Worm (Caenorhabditis elegans): Measurements from ENCODE around the gene T13C5.2.

T13C5.2 gene

ce11 chrX:6207687-6208088 lies 22.9 kb downstream of the T13C5.2 start, which contains the start of gene T13C5.6 (continued):
- peak; percentile 92 for TF ChIP-seq nhr-6 (tag; optimal IDR thresholded peaks at IDR 0.05)
- TF ChIP-seq F49E8.2 (tag; optimal IDR thresholded peaks at IDR 0.05; ENCODE audit: borderline replicate concordance) = peak; percentile 60
- no peak for TF ChIP-seq aly-2 (tag; optimal IDR thresholded peaks at IDR 0.05)
- TF ChIP-seq saeg-2 (GFP tag; IDR thresholded peaks at IDR 0.05) = peak; percentile 91
- TF ChIP-seq nhr-11 (tag; optimal IDR thresholded peaks at IDR 0.05) = peak; percentile 88
- peak; percentile 73 for TF ChIP-seq daf-19 (GFP tag; conservative IDR thresholded peaks at IDR 0.05)
- peak; percentile 55; the same call in 1 of the 2 replicates for TF ChIP-seq mxl-2 (GFP tag; conservative IDR thresholded peaks at IDR 0.05)
- peak; percentile 92 for TF ChIP-seq fkh-10 (GFP tag; optimal IDR thresholded peaks at IDR 0.05)
- no peak for TF ChIP-seq egl-27 (tag; optimal IDR thresholded peaks at IDR 0.05)
- TF ChIP-seq hif-1 (tag; optimal IDR thresholded peaks at IDR 0.05) = peak; percentile 59 to 93
- peak; percentile 46 to 85 for TF ChIP-seq lsy-2 (tag; optimal IDR thresholded peaks at IDR 0.05)
- TF ChIP-seq vab-7 (GFP tag; IDR thresholded peaks at IDR 0.05) = peak; percentile 75
- peak; percentile 88 for TF ChIP-seq hlh-11 (tag; optimal IDR thresholded peaks at IDR 0.05)
- peak; percentile 92 for TF ChIP-seq dve-1 (tag; optimal IDR thresholded peaks at IDR 0.05; ENCODE audit: insufficient read depth)
- TF ChIP-seq T26A8.4 (GFP tag; IDR thresholded peaks at IDR 0.05) = peak; percentile 94
- TF ChIP-seq lim-7 (GFP tag; IDR thresholded peaks at IDR 0.05) = peak; percentile 83
- TF ChIP-seq F10B5.3 (tag; optimal IDR thresholded peaks at IDR 0.05) = peak; percentile 68
- TF ChIP-seq zfp-2 (tag; optimal IDR thresholded peaks at IDR 0.05) = peak; percentile 43
- TF ChIP-seq cey-2 (tag; optimal IDR thresholded peaks at IDR 0.05; ENCODE audit: borderline replicate concordance, insufficient read depth) = no peak
- TF ChIP-seq ceh-44 (GFP tag; IDR thresholded peaks at IDR 0.05) = peak; percentile 79; the same call in 1 of the 2 replicates
- peak in 1 of 2 experiments; percentile 74 for TF ChIP-seq mdl-1 (tag; optimal IDR thresholded peaks at IDR 0.05)
- TF ChIP-seq lin-1 (GFP tag; IDR thresholded peaks at IDR 0.05) = peak; percentile 95
- no peak for TF ChIP-seq attf-4 (tag; optimal IDR thresholded peaks at IDR 0.05)
- peak; percentile 87 for TF ChIP-seq ztf-7 (tag; optimal IDR thresholded peaks at IDR 0.05)
- peak; percentile 92 for TF ChIP-seq nhr-102 (tag; optimal IDR thresholded peaks at IDR 0.05)
- peak; percentile 98 for TF ChIP-seq egl-43 (GFP tag; IDR thresholded peaks at IDR 0.05)
- peak in 1 of 2 experiments; percentile 12 for TF ChIP-seq unc-62 (GFP tag; optimal IDR thresholded peaks at IDR 0.05 in 1 of 2)
- no peak for TF ChIP-seq unc-62 (tag; optimal IDR thresholded peaks at IDR 0.05)
- TF ChIP-seq nhr-28 (tag; optimal IDR thresholded peaks at IDR 0.05) = peak; percentile 78
- peak; percentile 52 for TF ChIP-seq pqm-1 (tag; optimal IDR thresholded peaks at IDR 0.05)
- peak; percentile 62; the same call in 1 of the 2 replicates for TF ChIP-seq zip-11 (GFP tag; IDR thresholded peaks at IDR 0.05)
- peak; percentile 85 for TF ChIP-seq F26F4.8 (GFP tag; conservative IDR thresholded peaks at IDR 0.05)
- TF ChIP-seq sdz-12 (GFP tag; optimal IDR thresholded peaks at IDR 0.05) = peak; percentile 94
- TF ChIP-seq hlh-30 (tag; optimal IDR thresholded peaks at IDR 0.05; ENCODE audit: insufficient read depth) = peak; percentile 79
- peak; percentile 89 for TF ChIP-seq mxl-3 (GFP tag; optimal IDR thresholded peaks at IDR 0.05)

ce11 chrX:6208463-6208862 lies 23.7 kb downstream of the T13C5.2 start, which contains the start of gene C14F11.7:
Gene C14F11.7, minus strand, starts transcription at chrX:6208563.
- TF ChIP-seq snpc-1.2 (GFP tag; IDR thresholded peaks at IDR 0.05) = no peak
- TF ChIP-seq hmg-1.1 (GFP tag; IDR thresholded peaks at IDR 0.05) = no peak
- TF ChIP-seq lin-39 (tag; optimal IDR thresholded peaks at IDR 0.05) = no peak
- no peak for TF ChIP-seq arid-1 (GFP tag; conservative IDR thresholded peaks at IDR 0.05)
- no peak for TF ChIP-seq ces-1 (GFP tag; optimal IDR thresholded peaks at IDR 0.05)
- no peak for TF ChIP-seq mep-1 (tag; optimal IDR thresholded peaks at IDR 0.05)
- TF ChIP-seq F26F4.8 (GFP tag; conservative IDR thresholded peaks at IDR 0.05) = no peak
- TF ChIP-seq ceh-44 (GFP tag; IDR thresholded peaks at IDR 0.05) = no peak
- TF ChIP-seq daf-16 (GFP tag; optimal IDR thresholded peaks at IDR 0.05) = no peak
- TF ChIP-seq daf-16 (tag; optimal IDR thresholded peaks at IDR 0.05) = no peak
- no peak for TF ChIP-seq lin-13 (GFP tag; optimal IDR thresholded peaks at IDR 0.05)
- TF ChIP-seq ZK337.2 (GFP tag; IDR thresholded peaks at IDR 0.05) = no peak
- no peak for TF ChIP-seq ctbp-1 (GFP tag; IDR thresholded peaks at IDR 0.05)
- no peak for TF ChIP-seq fkh-10 (GFP tag; optimal IDR thresholded peaks at IDR 0.05)
- no peak for TF ChIP-seq lin-38 (GFP tag; IDR thresholded peaks at IDR 0.05)
- TF ChIP-seq hlh-30 (tag; optimal IDR thresholded peaks at IDR 0.05; ENCODE audit: insufficient read depth) = no peak

Measured in whole organism, L4 larva.